Worm (Caenorhabditis elegans): ENCODE measurements around the gene cyp-31A5.

- TF ChIP-seq ces-1 (GFP tag; optimal IDR thresholded peaks at IDR 0.05) (no peak), unc-39 (tag; optimal IDR thresholded peaks at IDR 0.05) (no peak), nhr-12 (tag; optimal IDR thresholded peaks at IDR 0.05) (no peak), nhr-76 (tag; optimal IDR thresholded peaks at IDR 0.05) (no peak), nhr-237 (tag; optimal IDR thresholded peaks at IDR 0.05) (no peak), lin-13 (tag; optimal IDR thresholded peaks at IDR 0.05) (no peak), snpc-4 (tag; optimal IDR thresholded peaks at IDR 0.05) (no peak)
Observed at ce11 chrIV:13360144-13360543, 40.9 kb upstream of the cyp-31A5 start, which contains the start of gene Y62E10A.3.
